Worm (Caenorhabditis elegans) whole organism, early embryonic: ENCODE results near the gene T26E4.3.

Source experiments
- B0310.2 ChIP-seq: sonication (generic microtip); optimal IDR thresholded peaks from 2 replicates; lab custom pipeline; 2016; ENCODE audit warnings: mild to moderate bottlenecking, missing genetic modification characterization, missing compliant biosample characterization
- F13C5.2 ChIP-seq: sonication (generic microtip); optimal IDR thresholded peaks from 2 replicates; lab custom pipeline; 2017; ENCODE audit warnings: mild to moderate bottlenecking, missing genetic modification characterization, inconsistent platforms, missing compliant biosample characterization
- aly-1 ChIP-seq: sonication (generic microtip); optimal IDR thresholded peaks from 2 replicates; lab custom pipeline; 2016; ENCODE audit warnings: missing genetic modification characterization, missing compliant biosample characterization
- ama-1 ChIP-seq: fragments of 150-350 bp; optimal IDR thresholded peaks from 2 replicates; lab custom pipeline; 2014
- ceh-13 ChIP-seq: fragments of 200-800 bp; sonication (Bioruptor generic); optimal IDR thresholded peaks from 2 replicates; lab custom pipeline; 2018; ENCODE audit warnings: mild to moderate bottlenecking, missing genetic modification characterization, missing compliant biosample characterization
- ceh-36 ChIP-seq: sonication (generic microtip); optimal IDR thresholded peaks from 2 replicates; lab custom pipeline; 2016; ENCODE audit warnings: missing genetic modification characterization, inconsistent platforms, missing compliant biosample characterization
- flt-1 ChIP-seq: fragments of 200-800 bp; sonication (Bioruptor generic); IDR thresholded peaks from 2 replicates; pipeline ENCODE4 v1.3.6; 2022; ENCODE audit warnings: missing genetic modification characterization, missing compliant biosample characterization
- hnd-1 ChIP-seq: sonication (generic microtip); optimal IDR thresholded peaks from 2 replicates; lab custom pipeline; 2016; ENCODE audit warnings: missing genetic modification characterization, missing compliant biosample characterization
- pes-1 ChIP-seq: fragments of 200-800 bp; sonication (Bioruptor generic); IDR thresholded peaks from 2 replicates; pipeline ENCODE4 v1.3.6; 2022; ENCODE audit warnings: missing genetic modification reagents, missing genetic modification characterization, missing compliant biosample characterization
- sea-1 ChIP-seq: fragments of 200-800 bp; sonication (Bioruptor generic); conservative IDR thresholded peaks from 2 replicates; pipeline ENCODE4 v1.3.6; 2022; ENCODE audit warnings: missing genetic modification characterization, missing compliant biosample characterization
- tbx-37 ChIP-seq: fragments of 200-800 bp; sonication (Bioruptor generic); conservative IDR thresholded peaks from 2 replicates; pipeline ENCODE4 v1.3.6; 2022; ENCODE audit warnings: missing genetic modification reagents, missing genetic modification characterization, missing compliant biosample characterization

- TF ChIP-seq flt-1 (no peak), ama-1 (lab: Kevin White, UChicago) (no peak), hnd-1 (tag; lab: Kevin White, UChicago) (no peak), tbx-37 (GFP tag; lab: Robert Waterston, UW) (no peak), F13C5.2 (no peak), ceh-13 (GFP tag; lab: Kevin White, UChicago) (no peak), pes-1 (GFP tag; lab: Robert Waterston, UW) (no peak), sea-1 (GFP tag; lab: Robert Waterston, UW) (no peak), aly-1 (tag; lab: Kevin White, UChicago) (no peak), B0310.2 (tag; lab: Kevin White, UChicago) (no peak), ceh-36 (no peak)
These were observed 9.8 kb downstream of the T26E4.3 start, which contains the start of gene T26E4.4 for ce11 chrV:15792409-15792808.
